Worm (Caenorhabditis elegans): Measurements from ENCODE around the gene frpr-5.

DNA sequence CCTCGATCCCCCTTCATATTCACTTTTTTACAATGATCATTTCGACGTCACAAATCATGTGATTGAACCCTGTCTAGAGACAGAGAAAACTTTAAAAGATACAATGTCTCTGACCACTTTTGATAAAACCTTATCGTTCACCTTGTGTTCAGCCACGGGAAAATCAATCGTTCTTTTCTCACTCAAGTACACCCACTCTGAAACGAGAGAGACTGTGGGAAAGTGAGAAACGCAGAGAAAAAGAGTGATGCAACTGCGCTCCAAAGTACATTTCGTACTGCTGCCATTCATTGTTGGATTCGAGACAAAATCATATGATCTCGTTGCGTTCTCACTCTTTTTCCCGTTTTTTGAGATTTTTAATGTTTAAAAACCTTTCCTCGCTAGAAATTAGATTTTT, 29.3 kb upstream of the frpr-5 start:
- no peak for TF ChIP-seq pha-2 (tag; optimal IDR thresholded peaks at IDR 0.05)
- TF ChIP-seq lin-11 (tag; optimal IDR thresholded peaks at IDR 0.05) = no peak
- TF ChIP-seq elt-2 (tag; optimal IDR thresholded peaks at IDR 0.05) = peak; percentile 64
- no peak for TF ChIP-seq fkh-10 (GFP tag; optimal IDR thresholded peaks at IDR 0.05)
- TF ChIP-seq tbx-2 (tag; optimal IDR thresholded peaks at IDR 0.05) = peak; percentile 26
- no peak for TF ChIP-seq pha-4 (tag; optimal IDR thresholded peaks at IDR 0.05)
- TF ChIP-seq madf-2 (tag; optimal IDR thresholded peaks at IDR 0.05) = no peak
- peak; percentile 94 for TF ChIP-seq hlh-30 (tag; optimal IDR thresholded peaks at IDR 0.05; ENCODE audit: insufficient read depth)
- no peak for TF ChIP-seq ceh-45 (GFP tag; IDR thresholded peaks at IDR 0.05)
- TF ChIP-seq ahr-1 (tag; optimal IDR thresholded peaks at IDR 0.05) = no peak
